Fruit fly (Drosophila melanogaster) whole organism, adult: ENCODE results near the gene Cbs.
A peak's percentile ranks its signal among the peaks of the same experiment; 100 is the strongest.

Source experiments
- CG12768 ChIP-seq: fragments of 200-800 bp; sonication (Bioruptor generic); optimal IDR thresholded peaks from 2 replicates; lab custom pipeline; 2017; ENCODE audit warnings: missing biosample characterization, missing genetic modification characterization, mild to moderate bottlenecking, moderate library complexity, missing genetic modification reagents
- Crg-1 ChIP-seq: fragments of 200-800 bp; sonication (Bioruptor generic); optimal IDR thresholded peaks from 2 replicates; lab custom pipeline; 2016; ENCODE audit warnings: missing biosample characterization, missing genetic modification characterization

DNA sequence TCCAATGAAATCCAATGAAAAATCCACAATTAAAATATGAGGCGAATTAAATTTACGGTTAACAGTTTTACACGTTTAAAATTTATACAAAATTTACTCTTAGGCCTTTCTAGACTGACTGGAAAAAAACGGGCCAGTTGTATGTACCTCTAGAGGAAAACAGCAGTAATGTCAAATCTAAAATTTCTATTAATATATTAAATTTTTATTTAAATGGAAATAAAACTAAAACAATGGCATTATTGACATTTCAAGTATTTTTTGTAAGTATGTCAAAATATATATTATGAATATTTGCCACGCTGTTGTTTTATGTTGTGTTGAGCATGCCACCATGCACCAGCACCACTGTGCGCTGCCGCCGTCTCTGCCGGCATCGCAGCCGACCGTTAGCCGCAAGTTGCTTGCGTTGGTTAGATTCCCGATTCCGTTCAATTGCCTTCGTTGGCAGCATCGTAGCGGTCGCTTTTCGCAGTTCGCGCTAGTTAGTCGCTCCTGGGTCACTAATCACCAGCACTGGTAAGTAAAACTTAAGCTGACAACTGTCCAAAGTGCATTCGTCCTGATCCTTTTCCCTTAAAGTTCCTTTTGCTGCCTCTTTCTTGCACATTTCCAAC, at the start of gene Cbs:
- TF ChIP-seq Crg-1 (GFP tag; lab: Kevin White, UChicago) (peak; percentile 25), CG12768 (no peak)
